Worm (Caenorhabditis elegans): Measurements from ENCODE around the gene xrn-1.
A peak's percentile ranks its signal among the peaks of the same experiment; 100 is the strongest.

The xrn-1 gene

DNA sequence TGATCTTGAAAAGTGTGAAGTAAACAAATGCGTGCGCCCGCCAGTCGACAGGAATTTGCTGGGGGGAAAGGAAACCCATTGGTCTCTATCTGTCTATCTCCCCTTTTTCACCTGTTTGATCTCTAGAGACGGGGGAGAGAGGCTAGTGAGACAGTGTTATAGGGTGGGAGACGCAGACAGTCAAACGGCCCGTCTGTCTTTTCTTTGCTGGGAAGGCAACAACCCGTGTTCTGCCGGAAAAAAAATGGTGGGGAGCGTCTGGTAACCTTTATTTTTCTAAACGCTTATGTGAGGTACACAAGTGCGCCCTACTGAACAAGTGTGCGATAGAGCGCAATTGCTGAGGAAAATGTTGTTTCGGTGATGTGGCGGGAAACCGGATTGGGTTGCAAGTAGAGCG is 18.2 kb upstream of the xrn-1 start (continued):
- peak; percentile 44; the same call in 1 of the 2 replicates for TF ChIP-seq pha-4 (GFP tag; IDR thresholded peaks at IDR 0.05)
- TF ChIP-seq pha-4 (tag; optimal IDR thresholded peaks at IDR 0.05) = peak; percentile 75
- TF ChIP-seq tag-97 (GFP tag; IDR thresholded peaks at IDR 0.05) = no peak
- peak in 1 of 2 experiments; percentile 78 for TF ChIP-seq hif-1 (tag; optimal IDR thresholded peaks at IDR 0.05)
- TF ChIP-seq vab-7 (GFP tag; IDR thresholded peaks at IDR 0.05) = no peak
- peak; percentile 89 for TF ChIP-seq nhr-28 (tag; optimal IDR thresholded peaks at IDR 0.05)
- peak; percentile 29 for TF ChIP-seq dpl-1 (GFP tag; optimal IDR thresholded peaks at IDR 0.05)
- TF ChIP-seq madf-5 (GFP tag; IDR thresholded peaks at IDR 0.05) = 0 out of 4 replicates have a peak, but pooled peaks of 1 of the 2 experiments have one; percentile 14
- TF ChIP-seq mdl-1 (tag; optimal IDR thresholded peaks at IDR 0.05) = peak; percentile 44 to 80
- peak; percentile 91 for TF ChIP-seq dmd-6 (GFP tag; IDR thresholded peaks at IDR 0.05)
- TF ChIP-seq nhr-6 (tag; optimal IDR thresholded peaks at IDR 0.05) = peak; percentile 55
- TF ChIP-seq rbr-2 (tag; optimal IDR thresholded peaks at IDR 0.05) = peak; percentile 22
- TF ChIP-seq nhr-48 (tag; optimal IDR thresholded peaks at IDR 0.05) = peak; percentile 71
- peak; percentile 96 for TF ChIP-seq hlh-11 (tag; optimal IDR thresholded peaks at IDR 0.05)
- no peak for TF ChIP-seq zfp-3 (GFP tag; conservative IDR thresholded peaks at IDR 0.05)
- peak; percentile 85 for TF ChIP-seq nhr-77 (tag; optimal IDR thresholded peaks at IDR 0.05)

DNA sequence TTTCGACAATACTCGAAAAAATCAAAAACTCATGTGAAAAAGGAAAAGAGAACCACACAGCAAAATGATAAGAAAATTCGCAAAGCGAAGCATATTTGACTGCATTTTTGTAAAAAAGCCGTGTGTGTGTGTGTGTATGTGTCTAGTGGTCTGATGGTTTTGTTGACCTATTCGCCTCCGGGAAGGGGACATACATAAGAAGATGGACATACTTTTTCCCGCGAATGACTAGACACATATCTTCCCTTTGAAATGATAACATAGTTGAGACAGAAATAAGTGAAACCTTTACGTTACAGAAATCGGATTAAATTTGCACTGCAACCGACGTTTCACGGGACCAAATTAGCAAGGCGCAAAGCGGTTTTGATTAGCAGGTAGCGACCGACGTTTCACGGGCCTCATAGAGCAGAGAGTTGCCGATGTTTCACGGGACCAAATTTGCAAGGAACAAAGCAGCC is 17.2 kb upstream of the xrn-1 start:
- TF ChIP-seq daf-8 (GFP tag; IDR thresholded peaks at IDR 0.05) = no peak
- no peak for TF ChIP-seq F49E8.2 (tag; optimal IDR thresholded peaks at IDR 0.05; ENCODE audit: borderline replicate concordance)
- no peak for TF ChIP-seq daf-16 (GFP tag; optimal IDR thresholded peaks at IDR 0.05)
- peak; percentile 53 for TF ChIP-seq daf-16 (tag; optimal IDR thresholded peaks at IDR 0.05)
- TF ChIP-seq aha-1 (tag) = peak; percentile 59
- peak; percentile 43; the same call in 1 of the 2 replicates for TF ChIP-seq dmd-6 (GFP tag; IDR thresholded peaks at IDR 0.05)
- TF ChIP-seq sdz-12 (GFP tag; optimal IDR thresholded peaks at IDR 0.05) = no peak
- TF ChIP-seq ztf-7 (tag; optimal IDR thresholded peaks at IDR 0.05) = no peak
- TF ChIP-seq nhr-76 (tag; optimal IDR thresholded peaks at IDR 0.05) = no peak
- TF ChIP-seq ctbp-1 (GFP tag; IDR thresholded peaks at IDR 0.05) = no peak
- TF ChIP-seq tra-1 (GFP tag; IDR thresholded peaks at IDR 0.05) = no peak
- peak; percentile 89 for TF ChIP-seq nhr-77 (tag; optimal IDR thresholded peaks at IDR 0.05)
- TF ChIP-seq dve-1 (tag; optimal IDR thresholded peaks at IDR 0.05; ENCODE audit: insufficient read depth) = peak; percentile 38
- peak; percentile 89 for TF ChIP-seq nhr-28 (tag; optimal IDR thresholded peaks at IDR 0.05)
- TF ChIP-seq pqm-1 (tag; optimal IDR thresholded peaks at IDR 0.05) = peak; percentile 67
- TF ChIP-seq hlh-11 (tag; optimal IDR thresholded peaks at IDR 0.05) = peak; percentile 65
- no peak for TF ChIP-seq vab-7 (GFP tag; IDR thresholded peaks at IDR 0.05)
- no peak for TF ChIP-seq set-16 (GFP tag; IDR thresholded peaks at IDR 0.05)
- peak; percentile 50 for TF ChIP-seq hlh-30 (tag; optimal IDR thresholded peaks at IDR 0.05; ENCODE audit: insufficient read depth)
- TF ChIP-seq mxl-3 (GFP tag; optimal IDR thresholded peaks at IDR 0.05) = peak; percentile 30
- TF ChIP-seq ceh-62 (tag; optimal IDR thresholded peaks at IDR 0.05) = no peak

DNA sequence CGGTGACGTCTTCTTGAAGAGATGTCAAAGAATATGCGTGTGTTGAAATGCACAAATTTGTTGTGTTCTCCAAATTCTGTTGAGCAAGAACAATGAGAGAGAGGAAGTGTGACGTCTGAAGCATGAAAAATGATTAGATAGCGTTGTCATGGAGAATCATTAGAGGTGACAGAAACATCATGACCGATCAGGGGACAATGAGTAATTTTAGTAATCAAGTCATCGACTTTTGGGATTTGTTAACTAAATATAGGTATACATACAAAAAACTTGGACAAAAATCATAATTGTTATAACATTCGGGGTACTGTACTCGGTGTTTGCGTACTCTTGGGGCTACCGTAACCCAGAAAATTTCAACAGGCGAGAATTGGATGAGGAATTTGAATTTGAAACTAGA is 16.5 kb upstream of the xrn-1 start, which contains the start of gene daf-5:
Gene daf-5 (minus strand): TSS at position 101 of the 400 bp plus-strand sequence.
- TF ChIP-seq ceh-44 (GFP tag; IDR thresholded peaks at IDR 0.05) (no peak), aha-1 (tag) (peak; percentile 41), lin-15B (tag; optimal IDR thresholded peaks at IDR 0.05) (no peak)

DNA sequence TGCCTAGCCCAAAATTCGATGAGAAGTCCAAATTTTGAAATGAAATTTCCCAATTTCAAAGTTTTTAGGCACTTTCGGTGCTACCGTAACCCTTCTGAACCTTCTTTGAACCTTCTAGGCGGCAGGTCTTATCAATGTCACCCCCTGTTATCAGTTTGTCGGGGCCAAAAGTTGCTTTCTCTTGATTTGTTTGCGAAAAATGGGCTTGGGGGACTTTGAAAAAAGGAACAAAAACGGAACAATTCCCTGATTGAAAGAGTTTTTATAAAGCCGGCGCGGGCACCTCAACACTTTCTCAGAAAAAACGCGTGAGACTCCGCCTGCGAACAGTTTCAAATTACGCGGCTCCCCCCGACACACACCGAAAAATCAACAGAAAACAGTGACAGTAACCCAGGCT is 15.6 kb upstream of the xrn-1 start:
- no peak for TF ChIP-seq F44E2.7 (GFP tag; IDR thresholded peaks at IDR 0.05)
- TF ChIP-seq madf-9 (GFP tag; conservative IDR thresholded peaks at IDR 0.05) = no peak
- TF ChIP-seq aly-2 (tag; optimal IDR thresholded peaks at IDR 0.05) = no peak
- no peak for TF ChIP-seq zip-11 (GFP tag; IDR thresholded peaks at IDR 0.05)
- TF ChIP-seq pqm-1 (tag; optimal IDR thresholded peaks at IDR 0.05) = no peak
- no peak for TF ChIP-seq ZK546.5 (tag; optimal IDR thresholded peaks at IDR 0.05)
- no peak for TF ChIP-seq Y48G9A.11 (GFP tag; IDR thresholded peaks at IDR 0.05)
- peak; percentile 34; the same call in 1 of the 2 replicates for TF ChIP-seq dmd-6 (GFP tag; IDR thresholded peaks at IDR 0.05)

Data from whole organism, L4 larva.